Worm (Caenorhabditis elegans): ENCODE results near the gene F31D4.2.

F31D4.2 gene

ce11 chrV:20815842-20816241 is 29.5 kb downstream of the F31D4.2 start, which contains the start of gene sshk-1:
TSS of gene sshk-1 (plus strand) at chrV:20816142.
- TF ChIP-seq tbx-8 (GFP tag; optimal IDR thresholded peaks at IDR 0.05), result no peak
- TF ChIP-seq elt-3 (tag; optimal IDR thresholded peaks at IDR 0.05), result no peak
- TF ChIP-seq ceh-43 (GFP tag; optimal IDR thresholded peaks at IDR 0.05), result no peak
- no peak for TF ChIP-seq blmp-1 (tag; optimal IDR thresholded peaks at IDR 0.05)
- no peak for TF ChIP-seq unc-120 (tag; optimal IDR thresholded peaks at IDR 0.05; ENCODE audit: poor library complexity, severe bottlenecking)
- no peak for TF ChIP-seq bed-3 (GFP tag; optimal IDR thresholded peaks at IDR 0.05)
- TF ChIP-seq unc-62 (GFP tag; optimal IDR thresholded peaks at IDR 0.05), result no peak
- TF ChIP-seq snpc-4 (tag; optimal IDR thresholded peaks at IDR 0.05), result no peak

ce11 chrV:20814424-20814823 is 30.9 kb downstream of the F31D4.2 start, which contains the start of gene Y44A6D.7:
TSS of gene Y44A6D.7 (plus strand) at chrV:20814724.
- TF ChIP-seq drap-1 (GFP tag; optimal IDR thresholded peaks at IDR 0.05) (no peak), ztf-11 (tag; optimal IDR thresholded peaks at IDR 0.05) (no peak), ceh-39 (tag; optimal IDR thresholded peaks at IDR 0.05) (no peak), flh-1 (GFP tag; optimal IDR thresholded peaks at IDR 0.05) (no peak), ceh-43 (GFP tag; optimal IDR thresholded peaks at IDR 0.05) (no peak), mep-1 (tag; optimal IDR thresholded peaks at IDR 0.05) (no peak), zip-8 (tag; optimal IDR thresholded peaks at IDR 0.05) (no peak)

- TF ChIP-seq hlh-1 (tag; optimal IDR thresholded peaks at IDR 0.05) (no peak), ces-1 (GFP tag; optimal IDR thresholded peaks at IDR 0.05) (no peak), ceh-83 (GFP tag; optimal IDR thresholded peaks at IDR 0.05) (no peak), ztf-11 (tag; optimal IDR thresholded peaks at IDR 0.05) (no peak), sptf-1 (tag; optimal IDR thresholded peaks at IDR 0.05) (no peak), ceh-39 (tag; optimal IDR thresholded peaks at IDR 0.05) (no peak), nhr-237 (tag; optimal IDR thresholded peaks at IDR 0.05) (no peak), lsy-2 (tag; optimal IDR thresholded peaks at IDR 0.05) (no peak), tbx-8 (GFP tag; optimal IDR thresholded peaks at IDR 0.05) (no peak), drap-1 (GFP tag; optimal IDR thresholded peaks at IDR 0.05) (no peak)
These were observed 31.7 kb downstream of the F31D4.2 start for ce11 chrV:20813646-20814045.

- TF ChIP-seq mep-1 (tag; optimal IDR thresholded peaks at IDR 0.05) (no peak), blmp-1 (tag; optimal IDR thresholded peaks at IDR 0.05) (no peak), M03D4.4 (tag; optimal IDR thresholded peaks at IDR 0.05) (no peak), pha-4 (tag; optimal IDR thresholded peaks at IDR 0.05) (no peak), ham-2 (GFP tag; optimal IDR thresholded peaks at IDR 0.05) (no peak), drap-1 (GFP tag; optimal IDR thresholded peaks at IDR 0.05) (no peak), bed-3 (GFP tag; optimal IDR thresholded peaks at IDR 0.05) (no peak), nhr-76 (tag; optimal IDR thresholded peaks at IDR 0.05) (no peak), nhr-2 (tag; optimal IDR thresholded peaks at IDR 0.05) (no peak), unc-120 (tag; optimal IDR thresholded peaks at IDR 0.05; ENCODE audit: poor library complexity, severe bottlenecking) (no peak), lin-13 (tag; optimal IDR thresholded peaks at IDR 0.05) (no peak), elt-3 (tag; optimal IDR thresholded peaks at IDR 0.05) (no peak), nhr-12 (tag; optimal IDR thresholded peaks at IDR 0.05) (no peak), snpc-4 (tag; optimal IDR thresholded peaks at IDR 0.05) (no peak), sptf-1 (tag; optimal IDR thresholded peaks at IDR 0.05) (no peak), unc-62 (GFP tag; optimal IDR thresholded peaks at IDR 0.05) (no peak)
These were observed 38.3 kb downstream of the F31D4.2 start, which contains the start of gene Y44A6D.6 for ce11 chrV:20807038-20807437. TSS of gene Y44A6D.6 (plus strand) at chrV:20807338.

ce11 chrV:20802906-20803305 is 42.4 kb downstream of the F31D4.2 start, which contains the start of gene Y44A6D.5:
TSS of gene Y44A6D.5 (minus strand) at chrV:20803006.
- TF ChIP-seq nhr-12 (tag; optimal IDR thresholded peaks at IDR 0.05), result no peak
- no peak for TF ChIP-seq drap-1 (GFP tag; optimal IDR thresholded peaks at IDR 0.05)
- TF ChIP-seq tbx-8 (GFP tag; optimal IDR thresholded peaks at IDR 0.05), result no peak
- no peak for TF ChIP-seq flh-1 (GFP tag; optimal IDR thresholded peaks at IDR 0.05)
- TF ChIP-seq bed-3 (GFP tag; optimal IDR thresholded peaks at IDR 0.05), result no peak
- no peak for TF ChIP-seq pha-4 (tag; optimal IDR thresholded peaks at IDR 0.05)
- TF ChIP-seq nhr-237 (tag; optimal IDR thresholded peaks at IDR 0.05), result no peak
- TF ChIP-seq unc-120 (tag; optimal IDR thresholded peaks at IDR 0.05; ENCODE audit: poor library complexity, severe bottlenecking), result no peak
- TF ChIP-seq nhr-28 (tag; optimal IDR thresholded peaks at IDR 0.05), result no peak
- TF ChIP-seq ceh-43 (GFP tag; optimal IDR thresholded peaks at IDR 0.05), result no peak
- TF ChIP-seq ces-1 (GFP tag; optimal IDR thresholded peaks at IDR 0.05), result no peak
- no peak for TF ChIP-seq lin-13 (tag; optimal IDR thresholded peaks at IDR 0.05)
- TF ChIP-seq ceh-83 (GFP tag; optimal IDR thresholded peaks at IDR 0.05), result no peak
- TF ChIP-seq snpc-4 (tag; optimal IDR thresholded peaks at IDR 0.05), result no peak
- TF ChIP-seq mls-2 (tag; optimal IDR thresholded peaks at IDR 0.05), result no peak
- no peak for TF ChIP-seq M03D4.4 (tag; optimal IDR thresholded peaks at IDR 0.05)
- TF ChIP-seq ztf-11 (tag; optimal IDR thresholded peaks at IDR 0.05), result no peak
- TF ChIP-seq nhr-76 (tag; optimal IDR thresholded peaks at IDR 0.05), result no peak
- no peak for TF ChIP-seq lin-32 (GFP tag; optimal IDR thresholded peaks at IDR 0.05)
- no peak for TF ChIP-seq sptf-1 (tag; optimal IDR thresholded peaks at IDR 0.05)

Measured in whole organism, mixed stage, embryonic.